Fruit fly (Drosophila melanogaster) whole organism, embryonic: ENCODE data around the gene PH4alphaNE3.

Source experiments
- Abd-B ChIP-seq: fragments of 200-800 bp; sonication (Bioruptor generic); optimal IDR thresholded peaks from 2 replicates; lab custom pipeline; 2018; ENCODE audit warnings: missing biosample characterization, mild to moderate bottlenecking, missing genetic modification characterization, moderate library complexity
- Bgb ChIP-seq: fragments of 200-800 bp; sonication (Bioruptor generic); IDR thresholded peaks from 2 replicates; pipeline ENCODE4 v1.3.6; 2022; ENCODE audit warnings: missing biosample characterization, missing genetic modification characterization; ENCODE audit not compliant: partially characterized antibody
- BtbVII ChIP-seq: fragments of 200-800 bp; sonication (Bioruptor generic); optimal IDR thresholded peaks from 3 replicates; lab custom pipeline; 2017; ENCODE audit warnings: missing biosample characterization, mild to moderate bottlenecking, missing genetic modification characterization
- CG10366 ChIP-seq: fragments of 200-800 bp; sonication (Bioruptor generic); IDR thresholded peaks from 2 replicates; pipeline ENCODE4 v1.3.6; 2022; ENCODE audit warnings: missing biosample characterization, missing genetic modification characterization
- CG11398 ChIP-seq: fragments of 200-800 bp; sonication (Bioruptor generic); optimal IDR thresholded peaks from 2 replicates; lab custom pipeline; 2016; ENCODE audit warnings: missing biosample characterization, missing genetic modification characterization
- CG11695 ChIP-seq: fragments of 200-800 bp; sonication (Bioruptor generic); IDR thresholded peaks from 3 replicates; pipeline ENCODE4 v1.3.6; 2022; ENCODE audit warnings: missing biosample characterization, missing genetic modification characterization
- CG12744 ChIP-seq: fragments of 200-800 bp; sonication (Bioruptor generic); optimal IDR thresholded peaks from 2 replicates; lab custom pipeline; 2016; ENCODE audit warnings: missing biosample characterization, missing genetic modification characterization
- CG13123 ChIP-seq: fragments of 200-800 bp; sonication (Bioruptor generic); optimal IDR thresholded peaks from 2 replicates; lab custom pipeline; 2016; ENCODE audit warnings: missing biosample characterization, missing genetic modification characterization
- CG14014 ChIP-seq: fragments of 200-800 bp; sonication (Bioruptor generic); IDR thresholded peaks from 2 replicates; pipeline ENCODE4 v1.3.6; 2022; ENCODE audit warnings: missing biosample characterization, missing genetic modification characterization
- CG14860 ChIP-seq: fragments of 200-800 bp; sonication (Bioruptor generic); IDR thresholded peaks from 3 replicates; pipeline ENCODE4 v1.3.6; 2022; ENCODE audit warnings: missing biosample characterization, missing genetic modification characterization; ENCODE audit not compliant: partially characterized antibody
- CG6791 ChIP-seq: fragments of 200-800 bp; sonication (Bioruptor generic); IDR thresholded peaks from 3 replicates; pipeline ENCODE4 v1.3.6; 2022; ENCODE audit warnings: missing biosample characterization, missing genetic modification characterization; ENCODE audit not compliant: partially characterized antibody
- CG7271 ChIP-seq: fragments of 200-800 bp; sonication (Bioruptor generic); optimal IDR thresholded peaks from 2 replicates; lab custom pipeline; 2018; ENCODE audit warnings: missing biosample characterization, mild to moderate bottlenecking, missing genetic modification characterization, moderate library complexity
- CG7928 ChIP-seq: fragments of 200-800 bp; sonication (Bioruptor generic); optimal IDR thresholded peaks from 2 replicates; lab custom pipeline; 2017; ENCODE audit warnings: missing biosample characterization, mild to moderate bottlenecking, missing genetic modification characterization
- CG8089 ChIP-seq: fragments of 200-800 bp; sonication (Bioruptor generic); optimal IDR thresholded peaks from 3 replicates; lab custom pipeline; 2016; ENCODE audit warnings: missing biosample characterization, missing genetic modification characterization
- CG8281 ChIP-seq: fragments of 200-800 bp; sonication (Bioruptor generic); optimal IDR thresholded peaks from 2 replicates; lab custom pipeline; 2018; ENCODE audit warnings: missing biosample characterization, mild to moderate bottlenecking, missing genetic modification characterization, moderate library complexity
- Deaf1 ChIP-seq: fragments of 200-800 bp; optimal IDR thresholded peaks from 3 replicates; lab custom pipeline; 2019; ENCODE audit warnings: missing biosample characterization, mild to moderate bottlenecking, missing genetic modification characterization, moderate library complexity
- E2f2 ChIP-seq: fragments of 200-800 bp; sonication (Bioruptor generic); IDR thresholded peaks from 2 replicates; pipeline ENCODE4 v1.3.6; 2022; ENCODE audit warnings: missing biosample characterization, missing genetic modification characterization
- Ets65A ChIP-seq: fragments of 200-800 bp; sonication (Bioruptor generic); peaks from one replicate; lab custom pipeline; 2016; ENCODE audit warnings: missing biosample characterization, missing genetic modification characterization
- HHEX ChIP-seq: fragments of 200-800 bp; sonication (Bioruptor generic); optimal IDR thresholded peaks from 3 replicates; lab custom pipeline; 2017; ENCODE audit warnings: missing biosample characterization, mild to moderate bottlenecking, missing genetic modification characterization, missing genetic modification reagents
- HLH3B ChIP-seq: fragments of 200-800 bp; sonication (Bioruptor generic); IDR thresholded peaks from 2 replicates; pipeline ENCODE4 v1.3.6; 2022; ENCODE audit warnings: missing biosample characterization, missing genetic modification characterization
- HLH54F ChIP-seq: fragments of 200-800 bp; sonication (Bioruptor generic); optimal IDR thresholded peaks from 3 replicates; lab custom pipeline; 2016; ENCODE audit warnings: missing biosample characterization, missing genetic modification characterization
- HLHmδ ChIP-seq: fragments of 200-800 bp; sonication (Bioruptor generic); optimal IDR thresholded peaks from 2 replicates; lab custom pipeline; 2018; ENCODE audit warnings: missing biosample characterization, mild to moderate bottlenecking, missing genetic modification characterization, moderate library complexity
- Jarid2 ChIP-seq: fragments of 200-800 bp; sonication (Bioruptor generic); optimal IDR thresholded peaks from 3 replicates; lab custom pipeline; 2017; ENCODE audit warnings: mild to moderate bottlenecking, missing biosample characterization, missing genetic modification reagents, missing genetic modification characterization
- Meics ChIP-seq: fragments of 200-800 bp; sonication (Bioruptor generic); optimal IDR thresholded peaks from 2 replicates; lab custom pipeline; 2017; ENCODE audit warnings: missing biosample characterization, mild to moderate bottlenecking, missing genetic modification characterization
- Mes4 ChIP-seq: fragments of 200-800 bp; sonication (Bioruptor generic); optimal IDR thresholded peaks from 2 replicates; lab custom pipeline; 2016; ENCODE audit warnings: missing biosample characterization, missing genetic modification characterization
- Pdp1 ChIP-seq, 2 experiments: fragments of 200-800 bp; sonication (Bioruptor generic); optimal IDR thresholded peaks; 3 replicates each; lab custom pipeline; 2016; ENCODE audit warnings: missing biosample characterization in 2 of 2, missing genetic modification characterization in 2 of 2, mild to moderate bottlenecking in 1 of 2, moderate library complexity in 1 of 2
- Rx ChIP-seq: fragments of 200-800 bp; sonication (Bioruptor generic); IDR thresholded peaks from 2 replicates; pipeline ENCODE4 v1.3.6; 2022; ENCODE audit warnings: missing biosample characterization, missing genetic modification characterization
- Usf ChIP-seq: fragments of 200-800 bp; sonication (Bioruptor generic); optimal IDR thresholded peaks from 2 replicates; lab custom pipeline; 2017; ENCODE audit warnings: missing genotype, missing biosample characterization, missing genetic modification characterization
- abd-A ChIP-seq: fragments of 200-800 bp; sonication (Bioruptor generic); optimal IDR thresholded peaks from 3 replicates; lab custom pipeline; 2019; ENCODE audit warnings: missing biosample characterization, mild to moderate bottlenecking, missing genetic modification characterization, moderate library complexity
- chinmo ChIP-seq: fragments of 200-800 bp; sonication (Bioruptor generic); IDR thresholded peaks from 4 replicates; pipeline ENCODE4 v1.3.6; 2022; ENCODE audit warnings: missing biosample characterization, missing genetic modification characterization; ENCODE audit not compliant: partially characterized antibody
- disco-r ChIP-seq: fragments of 200-800 bp; sonication (Bioruptor generic); optimal IDR thresholded peaks from 2 replicates; lab custom pipeline; 2016; ENCODE audit warnings: missing biosample characterization, missing genetic modification characterization
- en ChIP-seq: fragments of 200-800 bp; sonication (Bioruptor generic); optimal IDR thresholded peaks from 2 replicates; lab custom pipeline; 2016; ENCODE audit warnings: missing biosample characterization, missing genetic modification characterization
- fd96Cb ChIP-seq: fragments of 200-800 bp; sonication (Bioruptor generic); optimal IDR thresholded peaks from 2 replicates; lab custom pipeline; 2018; ENCODE audit warnings: missing biosample characterization, mild to moderate bottlenecking, missing genetic modification characterization, moderate library complexity
- gsb ChIP-seq: fragments of 200-800 bp; sonication (Bioruptor generic); IDR thresholded peaks from 2 replicates; pipeline ENCODE4 v1.3.6; 2022; ENCODE audit warnings: missing biosample characterization, missing genetic modification characterization
- hkb ChIP-seq, 2 experiments: fragments of 200-800 bp in 1 of 2; fragments of >200 bp in 1 of 2; sonication (Bioruptor generic) in 1 of 2; IDR thresholded peaks in 1 of 2; optimal IDR thresholded peaks in 1 of 2; 2 replicates each; pipeline versions ENCODE4 v1.3.6 to Lab custom; 2017 to 2022; ENCODE audit warnings: missing biosample characterization in 1 of 2, missing genetic modification characterization in 1 of 2
- ind ChIP-seq: fragments of 200-800 bp; sonication (Bioruptor generic); optimal IDR thresholded peaks from 3 replicates; lab custom pipeline; 2016; ENCODE audit warnings: missing biosample characterization, missing genetic modification characterization
- ken ChIP-seq: fragments of 200-800 bp; sonication (Bioruptor generic); IDR thresholded peaks from 3 replicates; pipeline ENCODE4 v1.3.6; 2022; ENCODE audit warnings: missing biosample characterization, missing genetic modification characterization
- kni ChIP-seq: fragments of 200-800 bp; sonication (Bioruptor generic); optimal IDR thresholded peaks from 3 replicates; lab custom pipeline; 2017; ENCODE audit warnings: mild to moderate bottlenecking, missing biosample characterization, missing genetic modification reagents, missing genetic modification characterization
- onecut ChIP-seq: fragments of 200-800 bp; sonication (Bioruptor generic); IDR thresholded peaks from 2 replicates; pipeline ENCODE4 v1.3.6; 2022; ENCODE audit warnings: missing biosample characterization, missing genetic modification characterization
- pita ChIP-seq: fragments of 200-800 bp; sonication (Bioruptor generic); optimal IDR thresholded peaks from 2 replicates; lab custom pipeline; 2017; ENCODE audit warnings: missing biosample characterization, mild to moderate bottlenecking, missing genetic modification characterization
- psq ChIP-seq: fragments of 200-800 bp; sonication (Bioruptor generic); optimal IDR thresholded peaks from 2 replicates; lab custom pipeline; 2017; ENCODE audit warnings: missing biosample characterization, missing genetic modification characterization
- ro ChIP-seq: fragments of 200-800 bp; sonication (Bioruptor generic); IDR thresholded peaks from 2 replicates; pipeline ENCODE4 v1.3.6; 2022; ENCODE audit warnings: missing biosample characterization, missing genetic modification characterization
- sima ChIP-seq: fragments of 200-800 bp; sonication (Bioruptor generic); optimal IDR thresholded peaks from 2 replicates; lab custom pipeline; 2016; ENCODE audit warnings: missing biosample characterization, missing genetic modification characterization
- slbo ChIP-seq: fragments of 200-800 bp; sonication (Bioruptor generic); IDR thresholded peaks from 2 replicates; pipeline ENCODE4 v1.3.6; 2022; ENCODE audit warnings: missing biosample characterization, missing genetic modification characterization
- stc ChIP-seq: fragments of 200-800 bp; sonication (Bioruptor generic); IDR thresholded peaks from 2 replicates; pipeline ENCODE4 v1.3.6; 2022; ENCODE audit warnings: missing biosample characterization, missing genetic modification characterization
- tna ChIP-seq: fragments of 200-800 bp; sonication (Bioruptor generic); IDR thresholded peaks from 2 replicates; pipeline ENCODE4 v1.3.6; 2022; ENCODE audit warnings: missing biosample characterization, missing genetic modification characterization; ENCODE audit not compliant: partially characterized antibody
- trem ChIP-seq: fragments of 200-800 bp; optimal IDR thresholded peaks from 3 replicates; lab custom pipeline; 2019; ENCODE audit warnings: missing biosample characterization, mild to moderate bottlenecking, missing genetic modification characterization, moderate library complexity
- unpg ChIP-seq: fragments of 200-800 bp; sonication (Bioruptor generic); optimal IDR thresholded peaks from 3 replicates; lab custom pipeline; 2018; ENCODE audit warnings: missing biosample characterization, mild to moderate bottlenecking, missing genetic modification characterization, moderate library complexity

Gene PH4alphaNE3

DNA sequence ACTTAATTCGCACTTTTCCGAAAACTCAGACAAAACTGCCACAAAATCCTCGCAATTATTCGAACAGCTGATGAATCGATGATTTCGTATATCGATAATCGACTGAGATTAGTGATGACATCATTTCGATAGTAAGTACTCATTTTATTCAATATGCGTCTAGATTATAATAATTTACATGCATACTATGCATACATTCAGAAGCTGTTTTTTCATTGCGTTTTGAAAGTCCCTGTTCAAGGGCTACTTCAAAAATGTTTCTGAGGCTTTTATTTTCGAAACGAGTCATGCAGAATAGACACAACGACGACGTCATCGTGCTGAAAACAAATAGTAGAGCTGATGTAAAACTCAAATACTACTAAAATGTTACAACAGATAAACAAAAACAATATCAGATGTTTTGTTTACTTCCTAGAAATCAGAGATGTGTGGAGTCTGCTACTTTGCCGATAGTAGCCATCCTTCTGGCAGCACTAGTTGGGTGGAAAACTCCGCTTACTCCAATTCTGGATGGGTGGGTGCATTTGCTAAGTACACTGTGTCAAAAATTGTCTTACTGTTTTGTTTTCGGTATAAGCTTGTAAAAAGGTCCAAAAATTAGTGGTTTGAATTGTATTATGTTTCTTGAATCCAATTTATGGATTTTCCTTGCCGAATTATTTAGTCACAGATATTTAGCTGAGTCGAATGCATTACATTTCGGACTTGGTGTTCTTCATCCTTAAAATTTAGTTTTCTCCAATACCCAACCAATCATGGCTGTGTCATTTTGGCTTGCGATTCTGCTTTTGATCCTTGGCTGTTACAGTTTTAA is 2.3 kb upstream of the PH4alphaNE3 start, which contains the start of the genes CG2246 and CG31021 (continued):
- peak; percentile 87 for TF ChIP-seq slbo (GFP tag; lab: Robert Waterston, UW)
- TF ChIP-seq CG6791 (GFP tag; lab: Robert Waterston, UW), result peak; percentile 87
- TF ChIP-seq Meics (GFP tag; lab: Kevin White, UChicago), result peak; percentile 6
- peak; percentile 20 for TF ChIP-seq HLH3B (GFP tag; lab: Robert Waterston, UW)
- TF ChIP-seq CG14014, result 0 out of 2 replicates have a peak, but pooled peaks have one; percentile 23
- TF ChIP-seq fd96Cb (tag; lab: Kevin White, UChicago), result peak; percentile 24
- TF ChIP-seq ro (GFP tag; lab: Robert Waterston, UW), result no peak
- peak; percentile 62 for TF ChIP-seq trem (tag; lab: Kevin White, UChicago)
- TF ChIP-seq CG8281, result no peak
- TF ChIP-seq CG13123 (GFP tag; lab: Kevin White, UChicago), result peak; percentile 43
- peak; percentile 57; the same call in 1 of the 3 replicates for TF ChIP-seq ken (GFP tag; lab: Robert Waterston, UW)
- peak; percentile 11 for TF ChIP-seq Deaf1 (tag; lab: Kevin White, UChicago)
- TF ChIP-seq BtbVII (GFP tag; lab: Kevin White, UChicago), result no peak
- no peak for TF ChIP-seq en (GFP tag; lab: Kevin White, UChicago)
- no peak for TF ChIP-seq disco-r (GFP tag; lab: Kevin White, UChicago)
- TF ChIP-seq kni (GFP tag; lab: Kevin White, UChicago), result peak; percentile 64
- peak; percentile 71; the same call in 1 of the 4 replicates for TF ChIP-seq chinmo
- TF ChIP-seq unpg (GFP tag; lab: Kevin White, UChicago), result peak; percentile 16
- TF ChIP-seq onecut (GFP tag; lab: Robert Waterston, UW), result no peak
- TF ChIP-seq psq (GFP tag; lab: Kevin White, UChicago), result peak; percentile 45
- peak; percentile 88 for TF ChIP-seq Bgb
- TF ChIP-seq stc (GFP tag; lab: Robert Waterston, UW), result peak; percentile 57
- TF ChIP-seq Jarid2 (GFP tag; lab: Kevin White, UChicago), result no peak
- TF ChIP-seq pita (GFP tag; lab: Kevin White, UChicago), result peak; percentile 82
- no peak for TF ChIP-seq CG11398 (GFP tag; lab: Kevin White, UChicago)
- TF ChIP-seq Mes4 (GFP tag; lab: Kevin White, UChicago), result peak; percentile 44
- peak; percentile 48 for TF ChIP-seq Abd-B
- peak; percentile 60 for TF ChIP-seq tna (GFP tag; lab: Robert Waterston, UW)
- TF ChIP-seq ind, result peak; percentile 57
- no peak for TF ChIP-seq sima (GFP tag; lab: Kevin White, UChicago)
- TF ChIP-seq CG8089 (GFP tag; lab: Kevin White, UChicago), result no peak
- TF ChIP-seq CG14860 (GFP tag; lab: Robert Waterston, UW), result peak; percentile 71
- TF ChIP-seq CG7271, result no peak
- TF ChIP-seq HLH54F (GFP tag; lab: Kevin White, UChicago), result peak; percentile 72
- TF ChIP-seq E2f2 (GFP tag; lab: Robert Waterston, UW), result peak; percentile 40; the same call in 1 of the 2 replicates
- TF ChIP-seq CG10366 (GFP tag; lab: Robert Waterston, UW), result no peak; the same call in 1 of the 2 replicates
- no peak for TF ChIP-seq abd-A (tag; lab: Kevin White, UChicago)
- TF ChIP-seq Rx, result peak; percentile 15; the same call in 1 of the 2 replicates
- TF ChIP-seq HHEX, result no peak
- TF ChIP-seq Usf (GFP tag; lab: Kevin White, UChicago), result no peak
- TF ChIP-seq CG11695 (GFP tag; lab: Robert Waterston, UW), result no peak
- peak; percentile 61 to 66 for TF ChIP-seq Pdp1 (GFP tag; optimal IDR thresholded peaks at IDR 0.05; lab: Kevin White, UChicago)
- no peak for TF ChIP-seq HLHmδ (GFP tag; lab: Kevin White, UChicago)
- TF ChIP-seq Ets65A (GFP tag; lab: Kevin White, UChicago), result peak; percentile 99
- peak; percentile 39 for TF ChIP-seq CG12744 (GFP tag; lab: Kevin White, UChicago)
- TF ChIP-seq hkb (optimal IDR thresholded peaks at IDR 0.05; lab: Kevin White, UChicago), result no peak
- TF ChIP-seq hkb (GFP tag; IDR thresholded peaks at IDR 0.05; lab: Robert Waterston, UW), result no peak
- no peak for TF ChIP-seq CG7928 (GFP tag; lab: Kevin White, UChicago)
- TF ChIP-seq gsb (GFP tag; lab: Robert Waterston, UW), result no peak
